Worm (Caenorhabditis elegans) whole organism, L2 larva: ENCODE measurements around the gene M01H9.5.

Experiments
- C34F6.9 ChIP-seq: fragments of 150-350 bp; optimal IDR thresholded peaks from 2 replicates; lab custom pipeline; 2014; ENCODE audit warnings: missing biosample characterization, missing genetic modification characterization
- F13H6.1 ChIP-seq: sonication (generic microtip); optimal IDR thresholded peaks from 2 replicates; lab custom pipeline; 2016; ENCODE audit warnings: missing genetic modification characterization, missing compliant biosample characterization
- R02D3.7 ChIP-seq: fragments of 150-350 bp; optimal IDR thresholded peaks from 2 replicates; lab custom pipeline; 2014; ENCODE audit warnings: missing biosample characterization, missing genetic modification characterization
- ZK546.5 ChIP-seq: sonication (generic microtip); optimal IDR thresholded peaks from 2 replicates; lab custom pipeline; 2017; ENCODE audit warnings: missing biosample characterization, missing genetic modification characterization
- aly-2 ChIP-seq: fragments of 150-350 bp; optimal IDR thresholded peaks from 2 replicates; lab custom pipeline; 2014; ENCODE audit warnings: missing biosample characterization, missing genetic modification characterization
- ama-1 ChIP-seq: fragments of 150-350 bp; optimal IDR thresholded peaks from 2 replicates; lab custom pipeline; 2018; ENCODE audit warnings: inconsistent platforms
- ceh-16 ChIP-seq: fragments of 150-350 bp; optimal IDR thresholded peaks from 2 replicates; lab custom pipeline; 2014; ENCODE audit warnings: missing biosample characterization, missing genetic modification characterization
- ceh-82 ChIP-seq: fragments of 150-350 bp; optimal IDR thresholded peaks from 2 replicates; lab custom pipeline; 2014; ENCODE audit warnings: missing biosample characterization, missing genetic modification characterization
- crh-2 ChIP-seq: sonication (generic microtip); optimal IDR thresholded peaks from 2 replicates; lab custom pipeline; 2017; ENCODE audit warnings: missing biosample characterization, missing genetic modification characterization
- egl-27 ChIP-seq: sonication (generic microtip); optimal IDR thresholded peaks from 3 replicates; lab custom pipeline; 2017; ENCODE audit warnings: missing biosample characterization, missing genetic modification reagents, missing genetic modification characterization
- elt-1 ChIP-seq: fragments of 150-350 bp; optimal IDR thresholded peaks from 2 replicates; lab custom pipeline; 2014; ENCODE audit warnings: missing biosample characterization, missing genetic modification characterization
- elt-3 ChIP-seq: sonication (generic microtip); optimal IDR thresholded peaks from 2 replicates; lab custom pipeline; 2017; ENCODE audit warnings: missing biosample characterization, missing genetic modification characterization
- gmeb-1 ChIP-seq: fragments of 150-350 bp; optimal IDR thresholded peaks from 2 replicates; lab custom pipeline; 2014; ENCODE audit warnings: missing biosample characterization, missing genetic modification characterization
- lin-11 ChIP-seq: fragments of 150-350 bp; sonication (generic microtip); optimal IDR thresholded peaks from 2 replicates; lab custom pipeline; 2014; ENCODE audit warnings: missing biosample characterization, missing genetic modification characterization, inconsistent platforms, mixed read lengths
- lin-13 ChIP-seq: fragments of 150-350 bp; optimal IDR thresholded peaks from 2 replicates; lab custom pipeline; 2014; ENCODE audit warnings: missing biosample characterization, missing genetic modification reagents, missing genetic modification characterization
- lin-39 ChIP-seq: fragments of 150-350 bp; optimal IDR thresholded peaks from 2 replicates; lab custom pipeline; 2014; ENCODE audit warnings: missing biosample characterization, missing genetic modification reagents, missing genetic modification characterization
- lsy-2 ChIP-seq, 2 experiments: fragments of 150-350 bp in 1 of 2; sonication (generic microtip) in 1 of 2; optimal IDR thresholded peaks; 2 replicates each; lab custom pipeline; 2014 to 2017; ENCODE audit warnings: missing biosample characterization in 2 of 2, missing genetic modification characterization in 2 of 2
- mab-5 ChIP-seq: fragments of 150-350 bp; optimal IDR thresholded peaks from 2 replicates; lab custom pipeline; 2014; ENCODE audit warnings: missing biosample characterization, missing genetic modification characterization
- mdl-1 ChIP-seq, 2 experiments: fragments of 150-350 bp in 1 of 2; sonication (generic microtip) in 1 of 2; optimal IDR thresholded peaks; 2 replicates each; lab custom pipeline; 2017; ENCODE audit warnings: missing biosample characterization in 2 of 2, missing genetic modification characterization in 2 of 2
- nhr-10 ChIP-seq: sonication (generic microtip); optimal IDR thresholded peaks from 2 replicates; lab custom pipeline; 2017; ENCODE audit warnings: missing biosample characterization, missing genetic modification characterization
- nhr-11 ChIP-seq: fragments of 150-350 bp; optimal IDR thresholded peaks from 2 replicates; lab custom pipeline; 2014; ENCODE audit warnings: missing biosample characterization, missing genetic modification characterization
- nhr-12 ChIP-seq: fragments of 150-350 bp; optimal IDR thresholded peaks from 2 replicates; lab custom pipeline; 2014; ENCODE audit warnings: missing biosample characterization, missing genetic modification characterization
- nhr-21 ChIP-seq: fragments of 150-350 bp; optimal IDR thresholded peaks from 2 replicates; lab custom pipeline; 2014; ENCODE audit warnings: missing biosample characterization, missing genetic modification characterization
- nhr-23 ChIP-seq: fragments of 150-350 bp; optimal IDR thresholded peaks from 2 replicates; lab custom pipeline; 2014; ENCODE audit warnings: missing biosample characterization, missing genetic modification reagents, missing genetic modification characterization
- nhr-237 ChIP-seq: fragments of 150-350 bp; optimal IDR thresholded peaks from 2 replicates; lab custom pipeline; 2014; ENCODE audit warnings: missing biosample characterization, missing genetic modification characterization
- nhr-25 ChIP-seq: fragments of 150-350 bp; sonication (generic microtip); optimal IDR thresholded peaks from 3 replicates; lab custom pipeline; 2014; ENCODE audit warnings: missing biosample characterization, missing genetic modification characterization
- nhr-6 ChIP-seq: fragments of 150-350 bp; optimal IDR thresholded peaks from 2 replicates; lab custom pipeline; 2014; ENCODE audit warnings: missing biosample characterization, missing genetic modification characterization
- nhr-77 ChIP-seq: fragments of 150-350 bp; optimal IDR thresholded peaks from 2 replicates; lab custom pipeline; 2014; ENCODE audit warnings: missing biosample characterization, missing genetic modification characterization
- peb-1 ChIP-seq: fragments of 150-350 bp; optimal IDR thresholded peaks from 2 replicates; lab custom pipeline; 2014; ENCODE audit warnings: missing biosample characterization, missing genetic modification characterization
- sem-4 ChIP-seq: fragments of 150-350 bp; optimal IDR thresholded peaks from 2 replicates; lab custom pipeline; 2014; ENCODE audit warnings: missing biosample characterization, missing genetic modification reagents, missing genetic modification characterization
- skn-1 ChIP-seq: sonication (generic microtip); optimal IDR thresholded peaks from 2 replicates; lab custom pipeline; 2017; ENCODE audit warnings: missing biosample characterization, missing genetic modification characterization
- sma-3 ChIP-seq: sonication (generic microtip); optimal IDR thresholded peaks from 2 replicates; lab custom pipeline; 2016; ENCODE audit warnings: missing genetic modification reagents, missing genetic modification characterization, missing compliant biosample characterization
- sma-9 ChIP-seq, 2 experiments: fragments of 150-350 bp in 1 of 2; sonication (generic microtip) in 1 of 2; optimal IDR thresholded peaks; 2 replicates each; lab custom pipeline; 2014 to 2016; ENCODE audit warnings: missing genetic modification characterization in 2 of 2, mild to moderate bottlenecking in 1 of 2, missing biosample characterization in 1 of 2, missing compliant biosample characterization in 1 of 2, missing genetic modification reagents in 1 of 2, moderate library complexity in 1 of 2
- unc-39 ChIP-seq: fragments of 150-350 bp; optimal IDR thresholded peaks from 2 replicates; lab custom pipeline; 2014; ENCODE audit warnings: missing biosample characterization, missing genetic modification characterization
- unc-55 ChIP-seq: fragments of 150-350 bp; sonication (generic microtip); optimal IDR thresholded peaks from 3 replicates; lab custom pipeline; 2014; ENCODE audit warnings: missing biosample characterization, missing genetic modification reagents, missing genetic modification characterization
- unc-62 ChIP-seq: fragments of 150-350 bp; optimal IDR thresholded peaks from 2 replicates; lab custom pipeline; 2014; ENCODE audit warnings: missing biosample characterization, missing genetic modification reagents, missing genetic modification characterization
- zag-1 ChIP-seq: fragments of 150-350 bp; optimal IDR thresholded peaks from 2 replicates; lab custom pipeline; 2014; ENCODE audit warnings: missing biosample characterization, missing genetic modification characterization
- ztf-1 ChIP-seq: fragments of 200-800 bp; sonication (Bioruptor generic); conservative IDR thresholded peaks from 2 replicates; pipeline ENCODE4 v1.3.6; 2022; ENCODE audit warnings: missing genetic modification characterization, missing compliant biosample characterization
- ztf-11 ChIP-seq: sonication (generic microtip); optimal IDR thresholded peaks from 2 replicates; lab custom pipeline; 2017; ENCODE audit warnings: missing biosample characterization, missing genetic modification characterization
- ztf-4 ChIP-seq: fragments of 150-350 bp; optimal IDR thresholded peaks from 2 replicates; lab custom pipeline; 2014; ENCODE audit warnings: missing biosample characterization, missing genetic modification characterization

M01H9.5 gene

ce11 chrIV:4434441-4435084 lies 30.7 kb upstream of the M01H9.5 start, which contains the start of the genes R08C7.8 and R08C7.4:
TSS of gene R08C7.8 (minus strand) at chrIV:4434541.
TSS of gene R08C7.4 (plus strand) at chrIV:4435034.
- TF ChIP-seq nhr-77 (tag; lab: Kevin White, UChicago) (no peak), F13H6.1 (no peak), unc-55 (no peak), ztf-1 (GFP tag; lab: Robert Waterston, UW) (no peak), nhr-23 (tag; lab: Kevin White, UChicago) (no peak)
- TF ChIP-seq, all 48 proteins: peak for 0

- TF ChIP-seq sma-9 (GFP tag; optimal IDR thresholded peaks at IDR 0.05; lab: Kevin White, UChicago) (peak; percentile 45), sma-9 (tag; optimal IDR thresholded peaks at IDR 0.05; lab: Kevin White, UChicago) (no peak), elt-1 (peak; percentile 51), crh-2 (tag; lab: Kevin White, UChicago) (no peak)
- TF ChIP-seq, all 48 proteins: peak for 2
Measured at ce11 chrIV:4437825-4438224, 27.5 kb upstream of the M01H9.5 start.

- no peak for TF ChIP-seq nhr-25
- TF ChIP-seq mab-5, result no peak
- TF ChIP-seq nhr-21 (tag; lab: Kevin White, UChicago), result no peak
- TF ChIP-seq sma-9 (GFP tag; optimal IDR thresholded peaks at IDR 0.05; lab: Kevin White, UChicago), result no peak
- no peak for TF ChIP-seq sma-9 (tag; optimal IDR thresholded peaks at IDR 0.05; lab: Kevin White, UChicago)
- no peak for TF ChIP-seq mdl-1 (tag; optimal IDR thresholded peaks at IDR 0.05; lab: Kevin White, UChicago)
- TF ChIP-seq F13H6.1, result no peak
- TF ChIP-seq nhr-23 (tag; lab: Kevin White, UChicago), result no peak
- no peak for TF ChIP-seq gmeb-1 (tag; lab: Kevin White, UChicago)
- TF ChIP-seq ztf-11 (tag; lab: Kevin White, UChicago), result no peak
- no peak for TF ChIP-seq peb-1 (tag; lab: Kevin White, UChicago)
- TF ChIP-seq egl-27 (tag; lab: Kevin White, UChicago), result no peak
- TF ChIP-seq zag-1 (tag; lab: Kevin White, UChicago), result no peak
- TF ChIP-seq lsy-2 (tag; optimal IDR thresholded peaks at IDR 0.05; lab: Kevin White, UChicago), result no peak
Measured at ce11 chrIV:4439190-4439589, 26.1 kb upstream of the M01H9.5 start, which contains the start of gene fbxb-74. TSS of gene fbxb-74 (minus strand) at chrIV:4439290.

- TF ChIP-seq sma-3 (GFP tag; lab: Kevin White, UChicago), result no peak
- no peak for TF ChIP-seq nhr-12 (tag; lab: Kevin White, UChicago)
- no peak for TF ChIP-seq nhr-23 (tag; lab: Kevin White, UChicago)
- no peak for TF ChIP-seq ceh-16 (tag; lab: Kevin White, UChicago)
- TF ChIP-seq F13H6.1, result no peak
- no peak for TF ChIP-seq sem-4 (tag; lab: Kevin White, UChicago)
- TF ChIP-seq peb-1 (tag; lab: Kevin White, UChicago), result no peak
- no peak for TF ChIP-seq crh-2 (tag; lab: Kevin White, UChicago)
- no peak for TF ChIP-seq C34F6.9
- no peak for TF ChIP-seq ztf-11 (tag; lab: Kevin White, UChicago)
- no peak for TF ChIP-seq ztf-4 (tag; lab: Kevin White, UChicago)
- TF ChIP-seq ztf-1 (GFP tag; lab: Robert Waterston, UW), result no peak
- TF ChIP-seq nhr-6, result no peak
- no peak for TF ChIP-seq egl-27 (tag; lab: Kevin White, UChicago)
- TF ChIP-seq unc-39 (tag; lab: Kevin White, UChicago), result no peak
- no peak for TF ChIP-seq ZK546.5 (tag; lab: Kevin White, UChicago)
- no peak for TF ChIP-seq nhr-11 (tag; lab: Kevin White, UChicago)
- TF ChIP-seq unc-55, result no peak
- TF ChIP-seq lin-13 (GFP tag; lab: Kevin White, UChicago), result no peak
- TF ChIP-seq ama-1, result no peak
Measured at ce11 chrIV:4441077-4441476, 24.2 kb upstream of the M01H9.5 start, which contains the start of gene fbxb-75. TSS of gene fbxb-75 (minus strand) at chrIV:4441177.

ce11 chrIV:4445711-4446290 lies 19.5 kb upstream of the M01H9.5 start, which contains the start of the genes wapl-1 and htz-1:
TSS of gene wapl-1 (minus strand) at chrIV:4445740.
TSS of gene htz-1 (plus strand) at chrIV:4446216.
- TF ChIP-seq nhr-12 (tag; lab: Kevin White, UChicago), result no peak
- peak; percentile 54 for TF ChIP-seq skn-1 (tag; lab: Kevin White, UChicago)
- TF ChIP-seq nhr-21 (tag; lab: Kevin White, UChicago), result peak; percentile 94
- peak; percentile 98 for TF ChIP-seq C34F6.9
- TF ChIP-seq lsy-2 (tag; optimal IDR thresholded peaks at IDR 0.05; lab: Kevin White, UChicago), result peak; percentile 99
- peak; percentile 95 for TF ChIP-seq R02D3.7 (tag; lab: Kevin White, UChicago)
- peak; percentile 99 for TF ChIP-seq unc-55
- peak; percentile 94 for TF ChIP-seq sem-4 (tag; lab: Kevin White, UChicago)
- TF ChIP-seq ceh-16 (tag; lab: Kevin White, UChicago), result peak; percentile 86
- TF ChIP-seq ZK546.5 (tag; lab: Kevin White, UChicago), result peak; percentile 99
- peak; percentile 79 for TF ChIP-seq nhr-237 (tag; lab: Kevin White, UChicago)
- TF ChIP-seq nhr-10 (tag; lab: Kevin White, UChicago), result peak; percentile 59
- TF ChIP-seq lin-11 (tag; lab: Kevin White, UChicago), result peak; percentile 99
- TF ChIP-seq nhr-6, result peak; percentile 92
- TF ChIP-seq elt-3, result no peak
- TF ChIP-seq nhr-77 (tag; lab: Kevin White, UChicago), result peak; percentile 16
- peak; percentile 97 for TF ChIP-seq lin-13 (GFP tag; lab: Kevin White, UChicago)
- no peak for TF ChIP-seq lin-39 (tag; lab: Kevin White, UChicago)
- peak; percentile 82 for TF ChIP-seq egl-27 (tag; lab: Kevin White, UChicago)
- TF ChIP-seq sma-3 (GFP tag; lab: Kevin White, UChicago), result peak; percentile 97
- no peak for TF ChIP-seq nhr-11 (tag; lab: Kevin White, UChicago)
- peak; percentile 82 for TF ChIP-seq zag-1 (tag; lab: Kevin White, UChicago)
- peak; percentile 71 for TF ChIP-seq unc-62 (GFP tag; lab: Kevin White, UChicago)
- TF ChIP-seq mab-5, result peak; percentile 85
- TF ChIP-seq aly-2 (tag; lab: Kevin White, UChicago), result no peak
- TF ChIP-seq ceh-82, result peak; percentile 90
